ENCODE assay signal across 5 fruit fly cellular contexts in the genomic region with DNA sequence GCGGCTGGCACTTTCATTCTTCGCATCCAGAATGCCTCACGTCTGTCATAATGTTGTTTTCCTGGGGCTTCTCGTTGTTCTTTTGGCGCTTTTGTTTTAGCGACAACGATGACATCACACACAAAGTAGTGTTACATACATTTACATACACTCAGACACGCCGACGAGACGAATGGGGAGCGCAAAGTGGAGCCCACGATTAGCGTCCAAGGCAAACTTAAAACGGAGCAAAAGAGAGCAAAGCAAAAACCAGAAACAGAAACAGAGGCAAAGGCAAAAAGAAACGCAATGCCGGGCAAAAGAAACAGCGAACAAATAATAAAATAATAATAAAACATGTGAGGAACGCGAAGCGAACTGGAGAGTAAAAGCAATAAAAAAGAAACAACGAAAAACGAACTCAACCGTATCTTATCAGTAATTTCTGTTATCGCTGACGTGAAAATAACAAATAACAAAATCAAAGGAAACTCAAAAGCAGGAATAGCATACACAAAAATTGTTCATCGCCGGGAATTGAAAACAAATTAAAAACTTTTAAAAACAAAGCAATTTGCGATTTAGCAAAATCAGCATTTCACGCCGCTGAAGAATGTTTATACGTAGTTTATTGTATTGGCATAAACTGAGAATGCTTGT.
TF ChIP-seq lines count a peak whose summit lies in the region.

No protein-coding gene starts in this region.

- TF ChIP-seq CTCF in whole organism, embryonic (GFP tag; optimal IDR thresholded peaks at IDR 0.05; lab: Kevin White, UChicago), result no peak

TF ChIP-seq in whole organism, adult, 20 proteins besides CTCF, POLR2A, EP300 and RAD21:
- peak; percentile 48 for TF ChIP-seq Mnt (GFP tag; optimal IDR thresholded peaks at IDR 0.05; lab: Kevin White, UChicago)
- no peak for TF ChIP-seq pad (GFP tag; optimal IDR thresholded peaks at IDR 0.05; lab: Kevin White, UChicago)
- peak; percentile 52 for TF ChIP-seq cic (GFP tag; optimal IDR thresholded peaks at IDR 0.05; lab: Kevin White, UChicago)
- TF ChIP-seq Crg-1 (GFP tag; optimal IDR thresholded peaks at IDR 0.05; lab: Kevin White, UChicago), result peak; percentile 19
- peak; percentile 99 for TF ChIP-seq kay (GFP tag; lab: Kevin White, UChicago; ENCODE audit: borderline replicate concordance)
- no peak for TF ChIP-seq CG5204 (GFP tag; optimal IDR thresholded peaks at IDR 0.05; lab: Kevin White, UChicago)
- TF ChIP-seq tj (GFP tag; optimal IDR thresholded peaks at IDR 0.05; lab: Kevin White, UChicago), result peak; percentile 93

TF ChIP-seq in whole organism, embryonic, 481 proteins besides CTCF, POLR2A, EP300 and RAD21 (continues in another document):
- TF ChIP-seq CG1603 (tag; optimal IDR thresholded peaks at IDR 0.05; lab: Kevin White, UChicago) (no peak), CkIIα-i1 (GFP tag; IDR thresholded peaks at IDR 0.05; lab: Robert Waterston, UW) (no peak), toy (GFP tag; IDR thresholded peaks at IDR 0.05; lab: Robert Waterston, UW) (no peak), CG5180 (GFP tag; optimal IDR thresholded peaks at IDR 0.05; lab: Kevin White, UChicago) (no peak), CG17568 (GFP tag; optimal IDR thresholded peaks at IDR 0.05; lab: Kevin White, UChicago) (no peak), CG10543 (GFP tag; optimal IDR thresholded peaks at IDR 0.05; lab: Kevin White, UChicago) (peak; percentile 25), pfk (GFP tag; optimal IDR thresholded peaks at IDR 0.05; lab: Kevin White, UChicago) (no peak), CG10147 (GFP tag; optimal IDR thresholded peaks at IDR 0.05; lab: Kevin White, UChicago) (no peak), CG2889 (GFP tag; IDR thresholded peaks at IDR 0.05; lab: Robert Waterston, UW) (no peak), ttk (GFP tag; IDR thresholded peaks at IDR 0.05; lab: Robert Waterston, UW) (no peak), zf30C (GFP tag; optimal IDR thresholded peaks at IDR 0.05; lab: Kevin White, UChicago) (no peak), grn (GFP tag; optimal IDR thresholded peaks at IDR 0.05; lab: Kevin White, UChicago) (peak; percentile 27), HmgZ (tag; optimal IDR thresholded peaks at IDR 0.05; lab: Kevin White, UChicago) (peak; percentile 40), CG6854 (GFP tag; optimal IDR thresholded peaks at IDR 0.05; lab: Kevin White, UChicago) (no peak), D (optimal IDR thresholded peaks at IDR 0.05; lab: Kevin White, UChicago) (no peak), D (GFP tag; optimal IDR thresholded peaks at IDR 0.05; lab: Kevin White, UChicago) (no peak), Hmr (GFP tag; optimal IDR thresholded peaks at IDR 0.05; lab: Kevin White, UChicago) (no peak), CG15601 (tag; optimal IDR thresholded peaks at IDR 0.05; lab: Kevin White, UChicago) (no peak), ems (GFP tag; optimal IDR thresholded peaks at IDR 0.05; lab: Kevin White, UChicago) (no peak), NC2α (GFP tag; optimal IDR thresholded peaks at IDR 0.05; lab: Kevin White, UChicago) (no peak)

TF ChIP-seq in whole organism, prepupa, 60 proteins besides CTCF, POLR2A, EP300 and RAD21 (continues in another document):
- TF ChIP-seq CG6163 (GFP tag; IDR thresholded peaks at IDR 0.05; lab: Robert Waterston, UW) (peak; percentile 86; the same call in 2 of the 3 replicates), CG4318 (GFP tag; optimal IDR thresholded peaks at IDR 0.05; lab: Kevin White, UChicago) (no peak), CG3919 (GFP tag; optimal IDR thresholded peaks at IDR 0.05; lab: Kevin White, UChicago) (no peak), Eip93F (GFP tag; optimal IDR thresholded peaks at IDR 0.05; lab: Kevin White, UChicago) (peak; percentile 44), CG15336 (GFP tag; IDR thresholded peaks at IDR 0.05; lab: Robert Waterston, UW) (no peak), CG8632 (GFP tag; optimal IDR thresholded peaks at IDR 0.05; lab: Kevin White, UChicago) (no peak), svp (GFP tag; lab: Kevin White, UChicago) (peak; percentile 71), lz (GFP tag; optimal IDR thresholded peaks at IDR 0.05; lab: Kevin White, UChicago) (no peak), topi (GFP tag; optimal IDR thresholded peaks at IDR 0.05; lab: Kevin White, UChicago) (no peak), Hr4 (GFP tag; optimal IDR thresholded peaks at IDR 0.05; lab: Kevin White, UChicago) (no peak), CG6854 (GFP tag; optimal IDR thresholded peaks at IDR 0.05; lab: Kevin White, UChicago) (no peak), acj6 (GFP tag; optimal IDR thresholded peaks at IDR 0.05; lab: Kevin White, UChicago) (no peak), Lpt (GFP tag; optimal IDR thresholded peaks at IDR 0.05; lab: Kevin White, UChicago) (no peak), eg (GFP tag; IDR thresholded peaks at IDR 0.05; lab: Robert Waterston, UW) (no peak), Eip78C (GFP tag; lab: Kevin White, UChicago) (peak; percentile 75), CG6792 (GFP tag; optimal IDR thresholded peaks at IDR 0.05; lab: Kevin White, UChicago) (no peak), CG10669 (GFP tag; optimal IDR thresholded peaks at IDR 0.05; lab: Kevin White, UChicago) (no peak), achi (GFP tag; optimal IDR thresholded peaks at IDR 0.05; lab: Kevin White, UChicago) (no peak), dsx (GFP tag; optimal IDR thresholded peaks at IDR 0.05; lab: Kevin White, UChicago; ENCODE audit: poor library complexity, severe bottlenecking) (peak; percentile 72), CG16779 (tag; optimal IDR thresholded peaks at IDR 0.05; lab: Kevin White, UChicago) (peak; percentile 45), Ets96B (tag; optimal IDR thresholded peaks at IDR 0.05; lab: Kevin White, UChicago) (no peak)

TF ChIP-seq in whole organism, pupa, 21 proteins besides CTCF, POLR2A, EP300 and RAD21:
- TF ChIP-seq EcR (GFP tag; optimal IDR thresholded peaks at IDR 0.05; lab: Kevin White, UChicago) (peak; percentile 28), CG4496 (GFP tag; IDR thresholded peaks at IDR 0.05; lab: Robert Waterston, UW) (peak; percentile 34; the same call in 1 of the 3 replicates), CG32121 (GFP tag; IDR thresholded peaks at IDR 0.05; lab: Robert Waterston, UW) (no peak), Pif1B (GFP tag; optimal IDR thresholded peaks at IDR 0.05; lab: Kevin White, UChicago) (peak; percentile 17), CG15710 (tag; optimal IDR thresholded peaks at IDR 0.05; lab: Kevin White, UChicago) (no peak), gl (tag; optimal IDR thresholded peaks at IDR 0.05; lab: Kevin White, UChicago) (peak; percentile 58), CG12605 (GFP tag; IDR thresholded peaks at IDR 0.05; lab: Robert Waterston, UW) (0 out of 2 replicates have a peak, but pooled peaks have one; percentile 11), fd96Ca (GFP tag; IDR thresholded peaks at IDR 0.05; lab: Robert Waterston, UW) (0 out of 3 replicates have a peak, but pooled peaks have one; percentile 38)

TF ChIP-seq in whole organism, wandering third instar larva, 38 proteins besides CTCF, POLR2A, EP300 and RAD21 (continues in another document):
- TF ChIP-seq Abd-B (GFP tag; optimal IDR thresholded peaks at IDR 0.05; lab: Kevin White, UChicago) (no peak), brk (GFP tag; optimal IDR thresholded peaks at IDR 0.05; lab: Kevin White, UChicago) (peak; percentile 8), rgr (GFP tag; optimal IDR thresholded peaks at IDR 0.05; lab: Kevin White, UChicago) (peak; percentile 4), pan (optimal IDR thresholded peaks at IDR 0.05; lab: Kevin White, UChicago) (no peak), lola (GFP tag; optimal IDR thresholded peaks at IDR 0.05; lab: Kevin White, UChicago) (peak; percentile 13), Hr78 (GFP tag; optimal IDR thresholded peaks at IDR 0.05; lab: Kevin White, UChicago) (no peak), HLH106 (tag; optimal IDR thresholded peaks at IDR 0.05; lab: Kevin White, UChicago) (no peak), sv (GFP tag; optimal IDR thresholded peaks at IDR 0.05; lab: Kevin White, UChicago) (no peak), Hnf4 (GFP tag; optimal IDR thresholded peaks at IDR 0.05; lab: Kevin White, UChicago) (no peak), Dif (GFP tag; optimal IDR thresholded peaks at IDR 0.05; lab: Kevin White, UChicago; ENCODE audit: partially characterized antibody) (no peak), foxo (GFP tag; optimal IDR thresholded peaks at IDR 0.05; lab: Kevin White, UChicago) (peak in 1 of 2 experiments; percentile 67), ey (GFP tag; optimal IDR thresholded peaks at IDR 0.05; lab: Kevin White, UChicago) (no peak), usp (GFP tag; optimal IDR thresholded peaks at IDR 0.05; lab: Kevin White, UChicago) (no peak), CG9705 (GFP tag; optimal IDR thresholded peaks at IDR 0.05; lab: Kevin White, UChicago) (no peak), OdsH (GFP tag; optimal IDR thresholded peaks at IDR 0.05; lab: Kevin White, UChicago) (no peak), sage (GFP tag; optimal IDR thresholded peaks at IDR 0.05; lab: Kevin White, UChicago) (peak; percentile 51), Vsx2 (GFP tag; optimal IDR thresholded peaks at IDR 0.05; lab: Kevin White, UChicago; ENCODE audit: partially characterized antibody) (peak; percentile 7), Hr83 (GFP tag; optimal IDR thresholded peaks at IDR 0.05; lab: Kevin White, UChicago; ENCODE audit: poor library complexity, severe bottlenecking) (no peak), h (GFP tag; optimal IDR thresholded peaks at IDR 0.05; lab: Kevin White, UChicago) (no peak), CG32264 (GFP tag; optimal IDR thresholded peaks at IDR 0.05; lab: Kevin White, UChicago) (peak; percentile 11), dsf (GFP tag; optimal IDR thresholded peaks at IDR 0.05; lab: Kevin White, UChicago; ENCODE audit: borderline replicate concordance) (no peak), dl (GFP tag; optimal IDR thresholded peaks at IDR 0.05; lab: Kevin White, UChicago; ENCODE audit: insufficient read depth in 1 of 2, partially characterized antibody in 2 of 2) (no peak), Mio (GFP tag; optimal IDR thresholded peaks at IDR 0.05; lab: Kevin White, UChicago) (no peak), Sp1 (GFP tag; optimal IDR thresholded peaks at IDR 0.05; lab: Kevin White, UChicago) (peak; percentile 4), Myc (optimal IDR thresholded peaks at IDR 0.05; lab: Kevin White, UChicago) (no peak), br (GFP tag; optimal IDR thresholded peaks at IDR 0.05; lab: Kevin White, UChicago) (no peak), psq (GFP tag; optimal IDR thresholded peaks at IDR 0.05; lab: Kevin White, UChicago) (peak; percentile 97), tai (GFP tag; optimal IDR thresholded peaks at IDR 0.05; lab: Kevin White, UChicago) (peak; percentile 35), N (GFP tag; optimal IDR thresholded peaks at IDR 0.05; lab: Kevin White, UChicago) (no peak), Jra (GFP tag; optimal IDR thresholded peaks at IDR 0.05; lab: Kevin White, UChicago) (no peak), Rel (GFP tag; optimal IDR thresholded peaks at IDR 0.05; lab: Kevin White, UChicago) (peak; percentile 61), Rel (tag; optimal IDR thresholded peaks at IDR 0.05; lab: Kevin White, UChicago) (no peak), Dfd (GFP tag; optimal IDR thresholded peaks at IDR 0.05; lab: Kevin White, UChicago) (no peak), CrebA (GFP tag; optimal IDR thresholded peaks at IDR 0.05; lab: Kevin White, UChicago; ENCODE audit: borderline replicate concordance) (no peak)
